Worm (Caenorhabditis elegans) whole organism, midembryonic: Measurements from ENCODE around the gene abhd-5.1.

Source experiments
- T22C8.4 ChIP-seq: fragments of 200-800 bp; sonication (Bioruptor generic); IDR thresholded peaks from 2 replicates; pipeline ENCODE4 v1.3.6; 2022; ENCODE audit warnings: missing genetic modification characterization, missing compliant biosample characterization
- cog-1 ChIP-seq: sonication (generic microtip); optimal IDR thresholded peaks from 2 replicates; lab custom pipeline; 2016; ENCODE audit warnings: missing genetic modification characterization, missing compliant biosample characterization
- flt-1 ChIP-seq: fragments of 200-800 bp; sonication (Bioruptor generic); IDR thresholded peaks from 2 replicates; pipeline ENCODE4 v1.3.6; 2022; ENCODE audit warnings: missing genetic modification characterization, missing compliant biosample characterization
- klf-2 ChIP-seq: fragments of 200-800 bp; sonication (Bioruptor generic); conservative IDR thresholded peaks from 2 replicates; pipeline ENCODE4 v1.3.6; 2022; ENCODE audit warnings: missing genetic modification reagents, missing genetic modification characterization, missing compliant biosample characterization
- med-1 ChIP-seq: sonication (generic microtip); optimal IDR thresholded peaks from 2 replicates; lab custom pipeline; 2017; ENCODE audit warnings: missing genetic modification characterization, mild to moderate bottlenecking, missing compliant biosample characterization, antibody characterized with exemption, missing genetic modification reagents; ENCODE audit not compliant: insufficient read depth
- ref-1 ChIP-seq: fragments of 200-800 bp; sonication (Bioruptor generic); conservative IDR thresholded peaks from 2 replicates; pipeline ENCODE4 v1.3.6; 2022; ENCODE audit warnings: missing genetic modification reagents, missing genetic modification characterization, missing compliant biosample characterization
- tab-1 ChIP-seq: fragments of 200-800 bp; sonication (Bioruptor generic); IDR thresholded peaks from 2 replicates; pipeline ENCODE4 v1.3.6; 2022; ENCODE audit warnings: missing genetic modification characterization, missing compliant biosample characterization
- ztf-23 ChIP-seq: fragments of 200-800 bp; sonication (Bioruptor generic); IDR thresholded peaks from 2 replicates; pipeline ENCODE4 v1.3.6; 2022; ENCODE audit warnings: missing genetic modification reagents, missing genetic modification characterization, missing compliant biosample characterization
- ztf-29 ChIP-seq: fragments of 200-800 bp; sonication (Bioruptor generic); IDR thresholded peaks from 2 replicates; pipeline ENCODE4 v1.3.6; 2022; ENCODE audit warnings: missing genetic modification reagents, missing genetic modification characterization, missing compliant biosample characterization

Gene abhd-5.1

DNA sequence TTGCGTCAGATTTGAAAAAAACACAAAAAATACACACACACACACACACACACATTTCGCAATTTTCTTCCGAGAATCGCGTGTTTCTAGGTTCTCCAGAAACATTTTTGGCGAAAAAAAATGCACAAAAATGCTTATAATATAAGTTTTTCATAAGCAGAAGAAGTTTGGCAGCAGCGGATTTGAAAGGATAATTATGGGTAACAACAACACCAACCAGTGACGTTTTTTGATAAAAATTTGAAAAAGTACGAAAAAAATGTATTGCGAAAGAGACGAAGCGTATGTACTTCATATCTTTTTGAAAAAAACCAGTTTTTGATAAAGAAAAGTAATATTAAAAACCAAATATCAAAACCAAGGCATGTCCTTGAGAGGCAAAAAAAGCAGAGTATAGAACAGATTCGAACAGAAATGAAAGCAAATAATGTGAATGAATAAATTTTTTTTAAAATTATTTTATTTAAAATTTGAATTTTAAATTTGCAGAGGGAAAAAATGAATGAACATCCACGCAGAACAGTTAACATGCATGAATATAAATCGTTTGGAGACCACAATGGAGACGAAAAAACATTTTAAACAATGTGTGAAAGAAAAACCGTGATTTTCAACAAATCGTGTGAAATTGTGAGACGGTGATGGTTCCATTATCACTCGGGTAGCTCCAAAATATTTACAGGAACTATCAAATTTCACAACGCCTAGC lies 23.6 kb upstream of the abhd-5.1 start:
- no peak for TF ChIP-seq ref-1 (GFP tag; lab: Robert Waterston, UW)
- TF ChIP-seq ztf-29 (GFP tag; lab: Robert Waterston, UW): no peak
- no peak for TF ChIP-seq flt-1
- no peak for TF ChIP-seq ztf-23 (GFP tag; lab: Robert Waterston, UW)

- TF ChIP-seq cog-1 (peak; percentile 40), ztf-23 (GFP tag; lab: Robert Waterston, UW) (peak; percentile 43; the same call in 1 of the 2 replicates), tab-1 (GFP tag; lab: Robert Waterston, UW) (no peak), ztf-29 (GFP tag; lab: Robert Waterston, UW) (no peak), klf-2 (GFP tag; lab: Robert Waterston, UW) (no peak), med-1 (GFP tag; lab: Kevin White, UChicago) (no peak), flt-1 (0 out of 2 replicates have a peak, but pooled peaks have one; percentile 55)
Measured at ce11 chrV:4826710-4827380, 20.6 kb upstream of the abhd-5.1 start, which contains the start of the genes hsp-6 and C37H5.5. Gene hsp-6 (minus strand): TSS chrV:4826760. Gene C37H5.5 (plus strand): TSS chrV:4827360.

ce11 chrV:4834277-4834676 lies 13.2 kb upstream of the abhd-5.1 start, which contains the start of gene C37H5.14:
Gene C37H5.14 (minus strand): TSS chrV:4834377.
- no peak for TF ChIP-seq flt-1
- no peak for TF ChIP-seq med-1 (GFP tag; lab: Kevin White, UChicago)
- TF ChIP-seq ref-1 (GFP tag; lab: Robert Waterston, UW): no peak
- no peak for TF ChIP-seq klf-2 (GFP tag; lab: Robert Waterston, UW)
- no peak for TF ChIP-seq ztf-29 (GFP tag; lab: Robert Waterston, UW)
- TF ChIP-seq T22C8.4: no peak
- no peak for TF ChIP-seq ztf-23 (GFP tag; lab: Robert Waterston, UW)

DNA sequence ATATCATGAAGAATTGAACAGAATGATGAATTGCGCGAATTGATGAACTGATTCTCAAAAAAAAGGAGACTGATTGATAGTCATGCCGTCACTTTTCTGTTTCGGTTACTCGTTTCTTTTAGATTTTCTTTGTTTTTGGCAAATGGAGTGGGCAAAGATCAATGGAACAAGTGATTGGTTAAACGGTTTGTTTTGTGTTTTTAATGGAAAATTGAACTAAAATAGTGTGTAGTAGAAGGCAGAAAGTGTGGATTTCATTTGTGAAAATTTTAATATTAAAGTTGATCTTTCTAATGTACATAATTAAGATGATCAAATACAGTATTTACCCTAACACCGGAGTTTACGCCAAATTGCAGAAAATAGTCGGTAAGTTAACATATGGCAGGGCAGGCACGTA lies 7.5 kb upstream of the abhd-5.1 start, which contains the start of gene nas-9:
Gene nas-9, minus strand, starts transcription at position 101 of the 400 bp plus-strand sequence.
- no peak for TF ChIP-seq flt-1
- no peak for TF ChIP-seq tab-1 (GFP tag; lab: Robert Waterston, UW)
- TF ChIP-seq med-1 (GFP tag; lab: Kevin White, UChicago): no peak
- TF ChIP-seq klf-2 (GFP tag; lab: Robert Waterston, UW): no peak
- no peak for TF ChIP-seq T22C8.4

DNA sequence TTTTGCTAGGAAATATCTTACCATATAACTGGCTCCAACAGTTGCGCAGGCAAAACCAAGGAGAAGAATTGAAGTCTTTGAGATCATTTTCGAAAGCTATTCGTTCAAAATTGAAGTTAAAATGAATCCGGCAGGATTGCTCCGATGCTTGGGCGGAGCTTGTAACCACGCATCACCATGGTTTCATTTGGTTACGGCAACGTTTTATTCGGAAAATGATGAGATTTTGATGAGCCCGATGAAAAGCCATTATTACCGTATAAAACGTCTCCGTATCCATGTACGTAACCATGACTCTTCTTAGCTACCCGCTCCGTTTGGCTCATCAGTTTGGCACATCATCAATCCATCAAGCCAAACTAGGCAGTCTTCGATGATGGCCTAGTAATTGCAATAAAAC lies 6.3 kb upstream of the abhd-5.1 start, which contains the start of gene cwp-1:
Gene cwp-1, minus strand, starts transcription at position 101 of the 400 bp plus-strand sequence.
- TF ChIP-seq ref-1 (GFP tag; lab: Robert Waterston, UW) (no peak), ztf-23 (GFP tag; lab: Robert Waterston, UW) (no peak), med-1 (GFP tag; lab: Kevin White, UChicago) (no peak), tab-1 (GFP tag; lab: Robert Waterston, UW) (no peak), flt-1 (no peak), cog-1 (no peak), T22C8.4 (no peak), ztf-29 (GFP tag; lab: Robert Waterston, UW) (no peak), klf-2 (GFP tag; lab: Robert Waterston, UW) (no peak)

- TF ChIP-seq cog-1 (no peak), T22C8.4 (no peak), med-1 (GFP tag; lab: Kevin White, UChicago) (no peak), ztf-23 (GFP tag; lab: Robert Waterston, UW) (no peak), klf-2 (GFP tag; lab: Robert Waterston, UW) (no peak), ref-1 (GFP tag; lab: Robert Waterston, UW) (no peak)
Measured at ce11 chrV:4842544-4842943, 4.9 kb upstream of the abhd-5.1 start, which contains the start of the genes cwp-2 and cwp-3. Gene cwp-2 (minus strand): TSS chrV:4842644. Gene cwp-3 (plus strand): TSS chrV:4842836.

DNA sequence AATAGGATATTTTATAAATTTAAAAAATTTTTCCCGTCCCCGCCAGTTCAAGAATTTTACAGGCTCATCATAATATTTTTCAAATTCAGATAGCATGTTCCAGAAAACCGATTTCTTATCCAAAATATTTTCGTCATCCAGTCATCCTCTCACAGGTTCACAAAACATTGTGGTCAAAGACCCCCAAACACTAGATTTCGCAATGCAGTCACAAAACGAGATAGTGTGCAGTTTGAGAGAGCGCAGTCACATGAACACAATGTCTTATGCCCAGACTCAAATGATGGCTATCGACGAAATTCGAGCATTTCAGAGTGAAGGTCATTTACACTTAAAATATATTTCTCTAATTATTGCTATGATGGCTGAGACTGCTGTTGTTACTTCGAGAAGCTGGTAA lies 2.9 kb upstream of the abhd-5.1 start, which contains the start of gene abhd-5.2:
Gene abhd-5.2, plus strand, starts transcription at position 95 of the 400 bp plus-strand sequence.
- TF ChIP-seq klf-2 (GFP tag; lab: Robert Waterston, UW) (no peak), cog-1 (no peak), flt-1 (no peak), tab-1 (GFP tag; lab: Robert Waterston, UW) (no peak), med-1 (GFP tag; lab: Kevin White, UChicago) (no peak), ztf-23 (GFP tag; lab: Robert Waterston, UW) (no peak), ztf-29 (GFP tag; lab: Robert Waterston, UW) (no peak), ref-1 (GFP tag; lab: Robert Waterston, UW) (no peak), T22C8.4 (no peak)

ce11 chrV:4846507-4846906 lies 946 bp upstream of the abhd-5.1 start:
- TF ChIP-seq cog-1 (no peak), T22C8.4 (no peak)

DNA sequence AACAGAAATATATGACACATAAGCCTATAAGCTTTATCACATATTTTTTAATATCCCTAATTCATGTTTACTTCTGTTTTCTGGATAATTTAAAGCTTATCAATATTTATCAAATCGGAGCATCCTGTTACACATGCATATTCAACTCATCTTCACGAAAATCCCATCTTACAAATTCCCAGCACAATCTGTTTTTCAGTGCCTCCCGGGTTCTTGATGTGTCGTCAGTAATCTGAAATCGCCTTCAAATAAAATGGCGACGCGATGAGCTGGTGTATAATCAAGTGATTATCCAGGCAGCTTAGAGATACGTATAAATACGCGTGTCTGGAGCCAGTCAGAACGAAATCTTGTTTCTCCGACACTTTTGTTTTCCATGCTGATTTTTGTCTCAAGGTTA lies 3.0 kb downstream of the abhd-5.1 start:
- no peak for TF ChIP-seq ref-1 (GFP tag; lab: Robert Waterston, UW)

- TF ChIP-seq ztf-23 (GFP tag; lab: Robert Waterston, UW) (no peak), tab-1 (GFP tag; lab: Robert Waterston, UW) (no peak), flt-1 (no peak), cog-1 (no peak), ztf-29 (GFP tag; lab: Robert Waterston, UW) (no peak), klf-2 (GFP tag; lab: Robert Waterston, UW) (no peak), T22C8.4 (no peak), ref-1 (GFP tag; lab: Robert Waterston, UW) (no peak), med-1 (GFP tag; lab: Kevin White, UChicago) (no peak)
Measured at ce11 chrV:4851138-4851537, 3.7 kb downstream of the abhd-5.1 start, which contains the start of gene nex-4. Gene nex-4 (plus strand): TSS chrV:4851438.
